Worm (Caenorhabditis elegans) whole organism, L3 larva: ENCODE measurements around the gene perm-2.
A peak's percentile ranks its signal among the peaks of the same experiment; 100 is the strongest.

ENCODE experiments used
- R02D3.7 ChIP-seq: fragments of 150-350 bp; optimal IDR thresholded peaks from 2 replicates; lab custom pipeline; 2014; ENCODE audit warnings: missing biosample characterization, missing genetic modification characterization
- ZK546.5 ChIP-seq: sonication (generic microtip); optimal IDR thresholded peaks from 2 replicates; lab custom pipeline; 2017; ENCODE audit warnings: missing biosample characterization, missing genetic modification characterization
- aly-2 ChIP-seq: fragments of 150-350 bp; optimal IDR thresholded peaks from 2 replicates; lab custom pipeline; 2014; ENCODE audit warnings: missing biosample characterization, missing genetic modification characterization
- ama-1 ChIP-seq: fragments of 150-350 bp; optimal IDR thresholded peaks from 2 replicates; lab custom pipeline; 2018
- ceh-28 ChIP-seq: fragments of 150-350 bp; optimal IDR thresholded peaks from 2 replicates; lab custom pipeline; 2014; ENCODE audit warnings: missing biosample characterization, missing genetic modification reagents, missing genetic modification characterization
- ceh-82 ChIP-seq: fragments of 150-350 bp; optimal IDR thresholded peaks from 2 replicates; lab custom pipeline; 2014; ENCODE audit warnings: missing biosample characterization, missing genetic modification characterization
- ceh-9 ChIP-seq: sonication (generic microtip); optimal IDR thresholded peaks from 2 replicates; lab custom pipeline; 2018; ENCODE audit warnings: missing biosample characterization, missing genetic modification characterization
- egl-5 ChIP-seq: fragments of 150-350 bp; optimal IDR thresholded peaks from 2 replicates; lab custom pipeline; 2017; ENCODE audit warnings: missing biosample characterization, missing genetic modification reagents, missing genetic modification characterization, inconsistent platforms
- elt-1 ChIP-seq: fragments of 150-350 bp; optimal IDR thresholded peaks from 2 replicates; lab custom pipeline; 2014; ENCODE audit warnings: missing biosample characterization, missing genetic modification characterization
- elt-2 ChIP-seq: sonication (generic microtip); optimal IDR thresholded peaks from 2 replicates; lab custom pipeline; 2016; ENCODE audit warnings: missing genetic modification reagents, mild to moderate bottlenecking, missing genetic modification characterization, missing compliant biosample characterization
- elt-3 ChIP-seq, 3 experiments: fragments of 150-350 bp in 1 of 3; sonication (generic microtip) in 2 of 3; optimal IDR thresholded peaks; 2 replicates in 2 of 3; 4 replicates in 1 of 3; lab custom pipeline; 2014 to 2017; ENCODE audit warnings: missing biosample characterization in 3 of 3, missing genetic modification characterization in 3 of 3
- fkh-2 ChIP-seq: fragments of 150-350 bp; optimal IDR thresholded peaks from 2 replicates; lab custom pipeline; 2014; ENCODE audit warnings: missing biosample characterization, missing genetic modification reagents, missing genetic modification characterization
- fos-1 ChIP-seq: fragments of 150-350 bp; optimal IDR thresholded peaks from 2 replicates; lab custom pipeline; 2014; ENCODE audit warnings: missing biosample characterization, missing genetic modification characterization
- hmg-11 ChIP-seq: sonication (generic microtip); optimal IDR thresholded peaks from 2 replicates; lab custom pipeline; 2016; ENCODE audit warnings: missing genetic modification characterization, missing compliant biosample characterization
- jun-1 ChIP-seq: fragments of 150-350 bp; optimal IDR thresholded peaks from 2 replicates; lab custom pipeline; 2014; ENCODE audit warnings: missing biosample characterization, missing genetic modification reagents, missing genetic modification characterization
- lin-15B ChIP-seq: fragments of 150-350 bp; optimal IDR thresholded peaks from 2 replicates; lab custom pipeline; 2014; ENCODE audit warnings: missing biosample characterization, missing genetic modification characterization
- lsy-12 ChIP-seq: sonication (generic microtip); optimal IDR thresholded peaks from 2 replicates; lab custom pipeline; 2016; ENCODE audit warnings: mild to moderate bottlenecking, missing genetic modification characterization, missing compliant biosample characterization
- mdl-1 ChIP-seq: fragments of 150-350 bp; optimal IDR thresholded peaks from 2 replicates; lab custom pipeline; 2014; ENCODE audit warnings: missing biosample characterization, missing genetic modification characterization
- mml-1 ChIP-seq: fragments of 150-350 bp; sonication (generic microtip); optimal IDR thresholded peaks from 3 replicates; lab custom pipeline; 2014; ENCODE audit warnings: missing biosample characterization, missing genetic modification characterization
- nfya-1 ChIP-seq: sonication (generic microtip); optimal IDR thresholded peaks from 2 replicates; lab custom pipeline; 2017; ENCODE audit warnings: missing genetic modification characterization, mild to moderate bottlenecking, missing compliant biosample characterization, antibody characterized with exemption, moderate library complexity; ENCODE audit not compliant: insufficient read depth
- nhr-12 ChIP-seq: fragments of 150-350 bp; optimal IDR thresholded peaks from 2 replicates; lab custom pipeline; 2014; ENCODE audit warnings: missing biosample characterization, missing genetic modification characterization
- nhr-23 ChIP-seq: fragments of 150-350 bp; optimal IDR thresholded peaks from 2 replicates; lab custom pipeline; 2014; ENCODE audit warnings: missing biosample characterization, missing genetic modification reagents, missing genetic modification characterization
- nhr-25 ChIP-seq: sonication (generic microtip); optimal IDR thresholded peaks from 2 replicates; lab custom pipeline; 2017; ENCODE audit warnings: missing biosample characterization, missing genetic modification characterization
- nhr-28 ChIP-seq: fragments of 150-350 bp; optimal IDR thresholded peaks from 2 replicates; lab custom pipeline; 2014; ENCODE audit warnings: missing biosample characterization, missing genetic modification characterization
- nhr-43 ChIP-seq: sonication (generic microtip); optimal IDR thresholded peaks from 2 replicates; lab custom pipeline; 2016; ENCODE audit warnings: mild to moderate bottlenecking, missing genetic modification characterization, missing compliant biosample characterization; ENCODE audit not compliant: poor library complexity, severe bottlenecking
- nhr-67 ChIP-seq: fragments of 150-350 bp; optimal IDR thresholded peaks from 2 replicates; lab custom pipeline; 2014; ENCODE audit warnings: missing biosample characterization, missing genetic modification characterization
- nhr-76 ChIP-seq: fragments of 150-350 bp; sonication (generic microtip); optimal IDR thresholded peaks from 5 replicates; lab custom pipeline; 2014; ENCODE audit warnings: missing biosample characterization, missing genetic modification characterization
- nhr-77 ChIP-seq: fragments of 150-350 bp; optimal IDR thresholded peaks from 2 replicates; lab custom pipeline; 2014; ENCODE audit warnings: missing biosample characterization, missing genetic modification characterization
- pha-4 ChIP-seq: fragments of 150-350 bp; optimal IDR thresholded peaks from 2 replicates; lab custom pipeline; 2014; ENCODE audit warnings: missing biosample characterization, missing genetic modification reagents, missing genetic modification characterization
- pqm-1 ChIP-seq: fragments of 150-350 bp; optimal IDR thresholded peaks from 2 replicates; lab custom pipeline; 2017; ENCODE audit warnings: missing biosample characterization, missing genetic modification characterization, inconsistent platforms
- tbx-2 ChIP-seq: sonication (generic microtip); optimal IDR thresholded peaks from 2 replicates; lab custom pipeline; 2016; ENCODE audit warnings: mild to moderate bottlenecking, missing genetic modification characterization, missing compliant biosample characterization
- unc-39 ChIP-seq: sonication (generic microtip); optimal IDR thresholded peaks from 4 replicates; lab custom pipeline; 2017; ENCODE audit warnings: missing biosample characterization, missing genetic modification characterization
- zag-1 ChIP-seq: fragments of 150-350 bp; optimal IDR thresholded peaks from 2 replicates; lab custom pipeline; 2014; ENCODE audit warnings: missing biosample characterization, missing genetic modification characterization
- ztf-4 ChIP-seq: fragments of 150-350 bp; optimal IDR thresholded peaks from 2 replicates; lab custom pipeline; 2014; ENCODE audit warnings: missing biosample characterization, missing genetic modification characterization

Gene perm-2

ce11 chrIV:1148425-1149151 is 22.0 kb downstream of the perm-2 start:
- TF ChIP-seq zag-1 (tag; lab: Kevin White, UChicago): no peak
- no peak for TF ChIP-seq nhr-43 (tag; lab: Kevin White, UChicago)
- TF ChIP-seq ceh-28 (tag; lab: Kevin White, UChicago): no peak
- TF ChIP-seq jun-1 (tag; lab: Kevin White, UChicago): no peak
- no peak for TF ChIP-seq ceh-82 (tag; lab: Kevin White, UChicago)
- TF ChIP-seq lin-15B: no peak
- TF ChIP-seq fos-1 (tag; lab: Kevin White, UChicago): no peak
- no peak for TF ChIP-seq ztf-4 (tag; lab: Kevin White, UChicago)
- TF ChIP-seq elt-2 (tag; lab: Kevin White, UChicago): peak; percentile 75
- TF ChIP-seq pqm-1: peak; percentile 53
- no peak for TF ChIP-seq nhr-28 (tag; lab: Kevin White, UChicago)
- no peak for TF ChIP-seq elt-1 (tag; lab: Kevin White, UChicago)
- TF ChIP-seq nhr-76 (tag; lab: Kevin White, UChicago): no peak
- TF ChIP-seq pha-4 (tag; lab: Kevin White, UChicago): peak; percentile 21
- no peak for TF ChIP-seq ama-1 (lab: Kevin White, UChicago)
- no peak for TF ChIP-seq nfya-1 (tag; lab: Kevin White, UChicago)
- no peak for TF ChIP-seq aly-2

ce11 chrIV:1155206-1155605 is 28.6 kb downstream of the perm-2 start:
- TF ChIP-seq nhr-67 (tag; lab: Kevin White, UChicago) (no peak), egl-5 (tag; lab: Kevin White, UChicago) (no peak), nfya-1 (tag; lab: Kevin White, UChicago) (no peak), ztf-4 (tag; lab: Kevin White, UChicago) (no peak), lsy-12 (no peak), nhr-25 (tag; lab: Kevin White, UChicago) (peak; percentile 29), fkh-2 (tag; lab: Kevin White, UChicago) (no peak)

- no peak for TF ChIP-seq egl-5 (tag; lab: Kevin White, UChicago)
- no peak for TF ChIP-seq hmg-11 (tag; lab: Kevin White, UChicago)
- TF ChIP-seq zag-1 (tag; lab: Kevin White, UChicago): no peak
- TF ChIP-seq elt-3 (tag; optimal IDR thresholded peaks at IDR 0.05; lab: Kevin White, UChicago): no peak
- no peak for TF ChIP-seq lin-15B
- TF ChIP-seq ceh-28 (tag; lab: Kevin White, UChicago): no peak
- no peak for TF ChIP-seq fos-1 (tag; lab: Kevin White, UChicago)
- TF ChIP-seq ZK546.5: no peak
- TF ChIP-seq lsy-12: no peak
- no peak for TF ChIP-seq tbx-2 (tag; lab: Kevin White, UChicago)
- TF ChIP-seq fkh-2 (tag; lab: Kevin White, UChicago): no peak
- no peak for TF ChIP-seq nhr-12
Observed at ce11 chrIV:1157928-1158327, 31.3 kb downstream of the perm-2 start, which contains the start of gene C50A2.3. Gene C50A2.3, minus strand, starts transcription at chrIV:1158028.

ce11 chrIV:1160386-1160785 is 33.8 kb downstream of the perm-2 start, which contains the start of gene ets-8:
Gene ets-8, minus strand, starts transcription at chrIV:1160486.
- TF ChIP-seq ceh-9 (tag; lab: Kevin White, UChicago): no peak
- TF ChIP-seq unc-39 (tag; lab: Kevin White, UChicago): no peak
- TF ChIP-seq fos-1 (tag; lab: Kevin White, UChicago): no peak
- TF ChIP-seq ceh-28 (tag; lab: Kevin White, UChicago): no peak
- no peak for TF ChIP-seq fkh-2 (tag; lab: Kevin White, UChicago)
- no peak for TF ChIP-seq aly-2
- no peak for TF ChIP-seq nhr-28 (tag; lab: Kevin White, UChicago)
- TF ChIP-seq tbx-2 (tag; lab: Kevin White, UChicago): no peak
- TF ChIP-seq nhr-67 (tag; lab: Kevin White, UChicago): no peak
- no peak for TF ChIP-seq nfya-1 (tag; lab: Kevin White, UChicago)
- no peak for TF ChIP-seq ztf-4 (tag; lab: Kevin White, UChicago)
- no peak for TF ChIP-seq nhr-12
- TF ChIP-seq nhr-77: no peak
- no peak for TF ChIP-seq elt-3 (tag; optimal IDR thresholded peaks at IDR 0.05; lab: Kevin White, UChicago)
- no peak for TF ChIP-seq nhr-23

- TF ChIP-seq mml-1 (tag; lab: Kevin White, UChicago): no peak
- no peak for TF ChIP-seq elt-1 (tag; lab: Kevin White, UChicago)
- TF ChIP-seq pha-4 (tag; lab: Kevin White, UChicago): no peak
- no peak for TF ChIP-seq egl-5 (tag; lab: Kevin White, UChicago)
- no peak for TF ChIP-seq mdl-1 (tag; lab: Kevin White, UChicago)
- TF ChIP-seq R02D3.7: no peak
- no peak for TF ChIP-seq nhr-12
- TF ChIP-seq elt-3 (tag; optimal IDR thresholded peaks at IDR 0.05; lab: Kevin White, UChicago): no peak
- no peak for TF ChIP-seq fos-1 (tag; lab: Kevin White, UChicago)
Observed at ce11 chrIV:1163126-1163525, 36.5 kb downstream of the perm-2 start, which contains the start of gene C50A2.7. Gene C50A2.7, plus strand, starts transcription at chrIV:1163426.
